Worm (Caenorhabditis elegans) whole organism, L2 larva: ENCODE data around the gene str-96.

Experiments
- ZK546.5 ChIP-seq: sonication (generic microtip); optimal IDR thresholded peaks from 2 replicates; lab custom pipeline; 2017; ENCODE audit warnings: missing biosample characterization, missing genetic modification characterization
- ama-1 ChIP-seq: fragments of 150-350 bp; optimal IDR thresholded peaks from 2 replicates; lab custom pipeline; 2018; ENCODE audit warnings: inconsistent platforms
- egl-27 ChIP-seq: sonication (generic microtip); optimal IDR thresholded peaks from 3 replicates; lab custom pipeline; 2017; ENCODE audit warnings: missing biosample characterization, missing genetic modification reagents, missing genetic modification characterization
- fos-1 ChIP-seq: fragments of 150-350 bp; optimal IDR thresholded peaks from 2 replicates; lab custom pipeline; 2014; ENCODE audit warnings: missing biosample characterization, missing genetic modification characterization
- lin-39 ChIP-seq: fragments of 150-350 bp; optimal IDR thresholded peaks from 2 replicates; lab custom pipeline; 2014; ENCODE audit warnings: missing biosample characterization, missing genetic modification reagents, missing genetic modification characterization
- lsy-2 ChIP-seq, 2 experiments: fragments of 150-350 bp in 1 of 2; sonication (generic microtip) in 1 of 2; optimal IDR thresholded peaks; 2 replicates each; lab custom pipeline; 2014 to 2017; ENCODE audit warnings: missing biosample characterization in 2 of 2, missing genetic modification characterization in 2 of 2
- mab-5 ChIP-seq: fragments of 150-350 bp; optimal IDR thresholded peaks from 2 replicates; lab custom pipeline; 2014; ENCODE audit warnings: missing biosample characterization, missing genetic modification characterization
- nhr-11 ChIP-seq: fragments of 150-350 bp; optimal IDR thresholded peaks from 2 replicates; lab custom pipeline; 2014; ENCODE audit warnings: missing biosample characterization, missing genetic modification characterization
- nhr-12 ChIP-seq: fragments of 150-350 bp; optimal IDR thresholded peaks from 2 replicates; lab custom pipeline; 2014; ENCODE audit warnings: missing biosample characterization, missing genetic modification characterization
- nhr-237 ChIP-seq: fragments of 150-350 bp; optimal IDR thresholded peaks from 2 replicates; lab custom pipeline; 2014; ENCODE audit warnings: missing biosample characterization, missing genetic modification characterization
- nhr-77 ChIP-seq: fragments of 150-350 bp; optimal IDR thresholded peaks from 2 replicates; lab custom pipeline; 2014; ENCODE audit warnings: missing biosample characterization, missing genetic modification characterization
- sem-4 ChIP-seq: fragments of 150-350 bp; optimal IDR thresholded peaks from 2 replicates; lab custom pipeline; 2014; ENCODE audit warnings: missing biosample characterization, missing genetic modification reagents, missing genetic modification characterization
- unc-39 ChIP-seq: fragments of 150-350 bp; optimal IDR thresholded peaks from 2 replicates; lab custom pipeline; 2014; ENCODE audit warnings: missing biosample characterization, missing genetic modification characterization
- ztf-11 ChIP-seq: sonication (generic microtip); optimal IDR thresholded peaks from 2 replicates; lab custom pipeline; 2017; ENCODE audit warnings: missing biosample characterization, missing genetic modification characterization

- TF ChIP-seq nhr-237 (no peak), unc-39 (tag; lab: Kevin White, UChicago) (no peak), lsy-2 (tag; optimal IDR thresholded peaks at IDR 0.05; lab: Kevin White, UChicago) (no peak), egl-27 (tag; lab: Kevin White, UChicago) (no peak), nhr-11 (tag; lab: Kevin White, UChicago) (no peak), ama-1 (lab: Kevin White, UChicago) (no peak), nhr-77 (tag; lab: Kevin White, UChicago) (no peak), sem-4 (tag; lab: Kevin White, UChicago) (no peak), fos-1 (tag; lab: Kevin White, UChicago) (no peak), mab-5 (no peak), ZK546.5 (tag; lab: Kevin White, UChicago) (no peak), lin-39 (tag; lab: Kevin White, UChicago) (no peak), ztf-11 (tag; lab: Kevin White, UChicago) (no peak), nhr-12 (tag; lab: Kevin White, UChicago) (no peak)
These were observed 21.5 kb downstream of the str-96 start, which contains the start of gene T10H4.4 for ce11 chrV:15272263-15272662.
